Worm (Caenorhabditis elegans): ENCODE measurements around the gene srh-85.

- no peak for TF ChIP-seq snpc-1.3 (tag; optimal IDR thresholded peaks at IDR 0.05; ENCODE audit: insufficient read depth)
- TF ChIP-seq Y56A3A.18 (GFP tag; IDR thresholded peaks at IDR 0.05): no peak
- no peak for TF ChIP-seq madf-10 (tag; optimal IDR thresholded peaks at IDR 0.05)
- TF ChIP-seq ceh-79 (tag; optimal IDR thresholded peaks at IDR 0.05): no peak
- TF ChIP-seq hrde-1 (tag; optimal IDR thresholded peaks at IDR 0.05; ENCODE audit: borderline replicate concordance): no peak
- no peak for TF ChIP-seq ama-1 (optimal IDR thresholded peaks at IDR 0.05)
- TF ChIP-seq ama-1 (GFP tag; optimal IDR thresholded peaks at IDR 0.05): no peak
- no peak for TF ChIP-seq snpc-1.1 (tag; optimal IDR thresholded peaks at IDR 0.05; ENCODE audit: insufficient read depth)
- no peak for TF ChIP-seq F52B5.7 (tag; optimal IDR thresholded peaks at IDR 0.05)
- no peak for TF ChIP-seq chd-7 (tag; optimal IDR thresholded peaks at IDR 0.05)
- TF ChIP-seq B0261.1 (tag; optimal IDR thresholded peaks at IDR 0.05): no peak
- no peak for TF ChIP-seq sptf-2 (GFP tag; optimal IDR thresholded peaks at IDR 0.05)
- no peak for TF ChIP-seq let-607 (tag; optimal IDR thresholded peaks at IDR 0.05)
- TF ChIP-seq mcd-1 (GFP tag; IDR thresholded peaks at IDR 0.05): no peak
- no peak for TF ChIP-seq mel-28 (tag; optimal IDR thresholded peaks at IDR 0.05; ENCODE audit: borderline replicate concordance)
Measured at ce11 chrV:2938497-2938896, 48.8 kb downstream of the srh-85 start, which contains the start of gene srw-141.

All from whole organism, young adult.